Fruit fly (Drosophila melanogaster) whole organism, prepupa: ENCODE measurements around the gene CtsF.

Experiments used
- Sox102F ChIP-seq: fragments of 200-800 bp; sonication (Bioruptor generic); optimal IDR thresholded peaks from 2 replicates; lab custom pipeline; 2016; ENCODE audit warnings: missing biosample characterization, mild to moderate bottlenecking, missing genetic modification characterization
- dac ChIP-seq: fragments of 200-800 bp; sonication (Bioruptor generic); optimal IDR thresholded peaks from 2 replicates; lab custom pipeline; 2017; ENCODE audit warnings: missing biosample characterization, mild to moderate bottlenecking, missing genetic modification characterization

DNA sequence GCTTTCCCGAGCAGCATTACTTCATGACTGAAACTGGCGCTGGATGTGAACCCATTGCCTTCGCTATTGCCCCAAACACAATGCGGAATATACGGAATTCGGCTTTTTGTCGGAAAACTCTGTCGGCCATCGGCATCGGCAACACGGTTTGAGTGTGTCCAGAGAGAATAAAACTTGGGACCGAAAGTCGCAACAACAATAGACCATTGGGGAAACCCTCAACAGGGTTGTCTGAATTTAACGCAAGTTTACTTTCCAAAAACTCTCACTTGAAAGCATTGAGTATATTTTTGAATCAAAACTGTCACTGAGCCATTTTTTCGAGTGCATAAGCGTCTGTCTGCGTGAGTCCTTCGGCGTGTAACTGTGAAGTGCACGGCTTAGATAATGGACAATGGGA is 53.2 kb downstream of the CtsF start:
- TF ChIP-seq Sox102F (GFP tag; lab: Kevin White, UChicago) (peak; percentile 20), dac (GFP tag; lab: Kevin White, UChicago) (peak; percentile 34)
